Fruit fly (Drosophila melanogaster) whole organism, embryonic: Measurements from ENCODE around the gene Rab30.
A peak's percentile ranks its signal among the peaks of the same experiment; 100 is the strongest.

Experiments used
- ATbp ChIP-seq: fragments of 200-800 bp; sonication (Bioruptor generic); optimal IDR thresholded peaks from 2 replicates; lab custom pipeline; 2017; ENCODE audit warnings: missing biosample characterization, mild to moderate bottlenecking, missing genetic modification characterization, missing genetic modification reagents
- Adf1 ChIP-seq: fragments of 200-800 bp; sonication (Bioruptor generic); IDR thresholded peaks from 2 replicates; pipeline ENCODE4 v1.3.6; 2022; ENCODE audit warnings: missing biosample characterization, missing genetic modification characterization
- Blimp-1 ChIP-seq: fragments of 200-800 bp; sonication (Bioruptor generic); optimal IDR thresholded peaks from 3 replicates; lab custom pipeline; 2018; ENCODE audit warnings: missing biosample characterization, missing genetic modification characterization, mild to moderate bottlenecking, moderate library complexity, missing genetic modification reagents
- CG10431 ChIP-seq: fragments of 200-800 bp; sonication (Bioruptor generic); optimal IDR thresholded peaks from 3 replicates; lab custom pipeline; 2018; ENCODE audit warnings: missing biosample characterization, mild to moderate bottlenecking, missing genetic modification characterization
- CG11247 ChIP-seq: fragments of 200-800 bp; sonication (Bioruptor generic); IDR thresholded peaks from 2 replicates; pipeline ENCODE4 v1.3.6; 2022; ENCODE audit warnings: missing biosample characterization, missing genetic modification characterization
- CG11560 ChIP-seq: fragments of 200-800 bp; sonication (Bioruptor generic); IDR thresholded peaks from 3 replicates; pipeline ENCODE4 v1.3.6; 2022; ENCODE audit warnings: missing biosample characterization, missing genetic modification characterization
- CG12744 ChIP-seq: fragments of 200-800 bp; sonication (Bioruptor generic); optimal IDR thresholded peaks from 2 replicates; lab custom pipeline; 2016; ENCODE audit warnings: missing biosample characterization, missing genetic modification characterization
- CG14667 ChIP-seq: fragments of 200-800 bp; sonication (Bioruptor generic); IDR thresholded peaks from 2 replicates; pipeline ENCODE4 v1.3.6; 2022; ENCODE audit warnings: missing biosample characterization, missing genetic modification characterization
- CG1603 ChIP-seq: fragments of 200-800 bp; sonication (Bioruptor generic); optimal IDR thresholded peaks from 2 replicates; lab custom pipeline; 2019; ENCODE audit warnings: missing biosample characterization, mild to moderate bottlenecking, missing genetic modification characterization, moderate library complexity
- CG18476 ChIP-seq: fragments of 200-800 bp; sonication (Bioruptor generic); optimal IDR thresholded peaks from 2 replicates; lab custom pipeline; 2016; ENCODE audit warnings: missing biosample characterization, mild to moderate bottlenecking, missing genetic modification characterization
- CG18764 ChIP-seq: fragments of 200-800 bp; sonication (Bioruptor generic); optimal IDR thresholded peaks from 3 replicates; lab custom pipeline; 2016; ENCODE audit warnings: missing biosample characterization, missing genetic modification characterization
- CG2875 ChIP-seq: fragments of 200-800 bp; sonication (Bioruptor generic); optimal IDR thresholded peaks from 2 replicates; lab custom pipeline; 2017; ENCODE audit warnings: missing biosample characterization, mild to moderate bottlenecking, missing genetic modification characterization, missing genetic modification reagents
- CG32772 ChIP-seq: fragments of 200-800 bp; sonication (Bioruptor generic); IDR thresholded peaks from 2 replicates; pipeline ENCODE4 v1.3.6; 2022; ENCODE audit warnings: missing biosample characterization, missing genetic modification characterization
- CG3281 ChIP-seq: fragments of 200-800 bp; sonication (Bioruptor generic); optimal IDR thresholded peaks from 3 replicates; lab custom pipeline; 2017; ENCODE audit warnings: missing biosample characterization, mild to moderate bottlenecking, missing genetic modification characterization
- CG3847 ChIP-seq: fragments of 200-800 bp; sonication (Bioruptor generic); IDR thresholded peaks from 2 replicates; pipeline ENCODE4 v1.3.6; 2022; ENCODE audit warnings: missing biosample characterization, missing genetic modification characterization
- CG4360 ChIP-seq: fragments of 200-800 bp; sonication (Bioruptor generic); IDR thresholded peaks from 2 replicates; pipeline ENCODE4 v1.3.6; 2022; ENCODE audit warnings: missing biosample characterization, missing genetic modification characterization
- CG6254 ChIP-seq: fragments of 200-800 bp; sonication (Bioruptor generic); optimal IDR thresholded peaks from 3 replicates; lab custom pipeline; 2017; ENCODE audit warnings: mild to moderate bottlenecking, missing biosample characterization, missing genetic modification reagents, missing genetic modification characterization
- CG7928 ChIP-seq: fragments of 200-800 bp; sonication (Bioruptor generic); optimal IDR thresholded peaks from 2 replicates; lab custom pipeline; 2017; ENCODE audit warnings: missing biosample characterization, mild to moderate bottlenecking, missing genetic modification characterization
- CG8765 ChIP-seq: fragments of 200-800 bp; sonication (Bioruptor generic); IDR thresholded peaks from 2 replicates; pipeline ENCODE4 v1.3.6; 2022; ENCODE audit warnings: missing biosample characterization, missing genetic modification characterization
- Dad ChIP-seq: fragments of 200-800 bp; sonication (Bioruptor generic); optimal IDR thresholded peaks from 3 replicates; lab custom pipeline; 2016; ENCODE audit warnings: missing biosample characterization, missing genetic modification characterization
- Deaf1 ChIP-seq: fragments of 200-800 bp; optimal IDR thresholded peaks from 3 replicates; lab custom pipeline; 2019; ENCODE audit warnings: missing biosample characterization, mild to moderate bottlenecking, missing genetic modification characterization, moderate library complexity
- Drgx ChIP-seq: fragments of 200-800 bp; sonication (Bioruptor generic); IDR thresholded peaks from 2 replicates; pipeline ENCODE4 v1.3.6; 2022; ENCODE audit warnings: missing biosample characterization, missing genetic modification characterization
- Fer1 ChIP-seq: fragments of 200-800 bp; sonication (Bioruptor generic); optimal IDR thresholded peaks from 2 replicates; lab custom pipeline; 2017; ENCODE audit warnings: missing biosample characterization, mild to moderate bottlenecking, missing genetic modification characterization
- HLH3B ChIP-seq: fragments of 200-800 bp; sonication (Bioruptor generic); IDR thresholded peaks from 2 replicates; pipeline ENCODE4 v1.3.6; 2022; ENCODE audit warnings: missing biosample characterization, missing genetic modification characterization
- Hsf ChIP-seq: fragments of 200-800 bp; sonication (Bioruptor generic); optimal IDR thresholded peaks from 3 replicates; lab custom pipeline; 2016; ENCODE audit warnings: missing biosample characterization, missing genetic modification characterization
- Lhr ChIP-seq: fragments of 200-800 bp; sonication (Bioruptor generic); optimal IDR thresholded peaks from 3 replicates; lab custom pipeline; 2017; ENCODE audit warnings: mild to moderate bottlenecking, missing biosample characterization, missing genetic modification reagents, missing genetic modification characterization
- Mes4 ChIP-seq: fragments of 200-800 bp; sonication (Bioruptor generic); optimal IDR thresholded peaks from 2 replicates; lab custom pipeline; 2016; ENCODE audit warnings: missing biosample characterization, missing genetic modification characterization
- NfI ChIP-seq: fragments of 200-800 bp; sonication (Bioruptor generic); optimal IDR thresholded peaks from 3 replicates; lab custom pipeline; 2018; ENCODE audit warnings: missing biosample characterization, mild to moderate bottlenecking, missing genetic modification characterization, moderate library complexity
- Oli ChIP-seq: fragments of 200-800 bp; sonication (Bioruptor generic); optimal IDR thresholded peaks from 2 replicates; lab custom pipeline; 2018; ENCODE audit warnings: missing biosample characterization, mild to moderate bottlenecking, missing genetic modification characterization, moderate library complexity
- Sox100B ChIP-seq: fragments of 200-800 bp; sonication (Bioruptor generic); optimal IDR thresholded peaks from 3 replicates; lab custom pipeline; 2018; ENCODE audit warnings: missing biosample characterization, mild to moderate bottlenecking, missing genetic modification characterization
- Tbp ChIP-seq: fragments of >200 bp; optimal IDR thresholded peaks from 2 replicates; lab custom pipeline; 2018; ENCODE audit warnings: missing biosample characterization, missing genetic modification characterization
- Trl ChIP-seq, 3 experiments: fragments of >200 bp in 2 of 3; fragments of 200-800 bp in 1 of 3; sonication (Bioruptor generic) in 1 of 3; optimal IDR thresholded peaks; 2 replicates in 1 of 3; 3 replicates in 2 of 3; lab custom pipeline; 2016 to 2017; ENCODE audit warnings: missing biosample characterization in 1 of 3, missing genetic modification characterization in 1 of 3
- ac ChIP-seq: fragments of 200-800 bp; sonication (Bioruptor generic); optimal IDR thresholded peaks from 3 replicates; lab custom pipeline; 2017; ENCODE audit warnings: missing biosample characterization, mild to moderate bottlenecking, missing genetic modification characterization
- al ChIP-seq: fragments of 200-800 bp; sonication (Bioruptor generic); IDR thresholded peaks from 2 replicates; pipeline ENCODE4 v1.3.6; 2022; ENCODE audit warnings: missing biosample characterization, missing genetic modification characterization
- chinmo ChIP-seq: fragments of 200-800 bp; sonication (Bioruptor generic); IDR thresholded peaks from 4 replicates; pipeline ENCODE4 v1.3.6; 2022; ENCODE audit warnings: missing biosample characterization, missing genetic modification characterization; ENCODE audit not compliant: partially characterized antibody
- crp ChIP-seq, 2 experiments: fragments of 200-800 bp; sonication (Bioruptor generic); optimal IDR thresholded peaks; 2 replicates in 1 of 2; 3 replicates in 1 of 2; lab custom pipeline; 2017; ENCODE audit warnings: missing biosample characterization in 2 of 2, missing genetic modification characterization in 2 of 2, mild to moderate bottlenecking in 1 of 2, moderate library complexity in 1 of 2
- ewg ChIP-seq: fragments of 200-800 bp; sonication (Bioruptor generic); optimal IDR thresholded peaks from 3 replicates; lab custom pipeline; 2017; ENCODE audit warnings: mild to moderate bottlenecking, missing biosample characterization, missing genetic modification reagents, missing genetic modification characterization
- gem ChIP-seq: fragments of 200-800 bp; sonication (Bioruptor generic); optimal IDR thresholded peaks from 2 replicates; lab custom pipeline; 2019; ENCODE audit warnings: missing biosample characterization, mild to moderate bottlenecking, missing genetic modification characterization, moderate library complexity
- jumu ChIP-seq: fragments of 200-800 bp; sonication (Bioruptor generic); optimal IDR thresholded peaks from 3 replicates; lab custom pipeline; 2016; ENCODE audit warnings: missing biosample characterization, missing genetic modification characterization
- mam ChIP-seq: fragments of 200-800 bp; sonication (Bioruptor generic); optimal IDR thresholded peaks from 3 replicates; lab custom pipeline; 2016; ENCODE audit warnings: missing biosample characterization, missing genetic modification characterization
- nmo ChIP-seq: fragments of 200-800 bp; sonication (Bioruptor generic); optimal IDR thresholded peaks from 2 replicates; lab custom pipeline; 2018; ENCODE audit warnings: missing biosample characterization, mild to moderate bottlenecking, missing genetic modification characterization, moderate library complexity
- odd ChIP-seq: fragments of 200-800 bp; sonication (Bioruptor generic); optimal IDR thresholded peaks from 2 replicates; lab custom pipeline; 2017; ENCODE audit warnings: missing biosample characterization, mild to moderate bottlenecking, missing genetic modification characterization
- pho ChIP-seq: fragments of 200-800 bp; sonication (Bioruptor generic); optimal IDR thresholded peaks from 2 replicates; lab custom pipeline; 2016; ENCODE audit warnings: missing biosample characterization, missing genetic modification characterization
- pros ChIP-seq: fragments of 200-800 bp; sonication (Bioruptor generic); optimal IDR thresholded peaks from 3 replicates; lab custom pipeline; 2019; ENCODE audit warnings: missing biosample characterization, mild to moderate bottlenecking, missing genetic modification characterization, moderate library complexity
- sens-2 ChIP-seq: fragments of 200-800 bp; sonication (Bioruptor generic); IDR thresholded peaks from 2 replicates; pipeline ENCODE4 v1.3.6; 2022; ENCODE audit warnings: missing biosample characterization, missing genetic modification characterization
- sqz ChIP-seq: fragments of 200-800 bp; sonication (Bioruptor generic); optimal IDR thresholded peaks from 3 replicates; lab custom pipeline; 2018; ENCODE audit warnings: missing biosample characterization, mild to moderate bottlenecking, missing genetic modification characterization
- tin ChIP-seq: fragments of 200-800 bp; sonication (Bioruptor generic); optimal IDR thresholded peaks from 3 replicates; lab custom pipeline; 2016; ENCODE audit warnings: missing biosample characterization, missing genetic modification characterization
- trem ChIP-seq: fragments of 200-800 bp; optimal IDR thresholded peaks from 3 replicates; lab custom pipeline; 2019; ENCODE audit warnings: missing biosample characterization, mild to moderate bottlenecking, missing genetic modification characterization, moderate library complexity
- vnd ChIP-seq: fragments of 200-800 bp; sonication (Bioruptor generic); IDR thresholded peaks from 3 replicates; pipeline ENCODE4 v1.3.6; 2022; ENCODE audit warnings: missing biosample characterization, missing genetic modification characterization; ENCODE audit not compliant: partially characterized antibody
- wor ChIP-seq: fragments of 200-800 bp; sonication (Bioruptor generic); IDR thresholded peaks from 2 replicates; pipeline ENCODE4 v1.3.6; 2022; ENCODE audit warnings: missing biosample characterization, missing genetic modification characterization

The Rab30 gene

DNA sequence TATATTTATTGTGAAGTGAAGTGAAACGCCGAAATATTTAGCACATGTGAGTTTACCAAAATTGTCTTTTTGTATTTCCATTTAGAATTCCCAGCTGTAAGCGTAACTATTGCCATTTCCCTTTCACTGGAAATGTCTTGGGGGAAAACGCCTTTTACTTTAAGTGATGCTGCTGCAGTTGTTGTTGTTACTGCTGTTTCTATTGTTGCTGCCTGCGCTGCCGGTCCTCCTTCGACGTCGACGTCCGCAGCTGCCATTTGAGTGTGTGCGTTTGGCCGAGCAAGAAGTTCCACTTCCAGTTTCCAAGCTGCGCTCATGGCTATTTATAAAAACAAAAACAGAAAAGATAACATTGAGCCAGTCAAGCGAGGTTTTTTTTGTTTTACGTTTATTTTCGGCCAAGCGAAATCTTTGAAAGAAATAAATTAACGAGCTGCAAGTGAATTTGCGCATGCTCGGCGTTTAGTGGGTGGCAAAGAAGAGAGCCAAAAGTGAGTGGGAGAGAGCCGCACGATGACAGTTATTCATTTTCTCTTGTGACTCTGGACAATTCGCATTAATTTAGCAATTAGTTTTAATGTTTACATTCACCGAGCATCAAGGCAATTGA lies 17.4 kb upstream of the Rab30 start:
- TF ChIP-seq CG18764 (GFP tag; lab: Kevin White, UChicago) (no peak), Mes4 (GFP tag; lab: Kevin White, UChicago) (no peak), pho (GFP tag; lab: Kevin White, UChicago) (peak; percentile 5), Trl (optimal IDR thresholded peaks at IDR 0.05; lab: Kevin White, UChicago) (peak; percentile 25 to 45), Trl (GFP tag; optimal IDR thresholded peaks at IDR 0.05; lab: Kevin White, UChicago) (no peak), CG32772 (GFP tag; lab: Robert Waterston, UW) (no peak), CG10431 (GFP tag; lab: Kevin White, UChicago) (no peak), ac (GFP tag; lab: Kevin White, UChicago) (peak; percentile 12), CG11560 (tag; lab: Robert Waterston, UW) (no peak), NfI (no peak), nmo (GFP tag; lab: Kevin White, UChicago) (no peak), CG3847 (no peak), CG6254 (no peak), Oli (tag; lab: Kevin White, UChicago) (no peak), ATbp (GFP tag; lab: Kevin White, UChicago) (no peak), crp (GFP tag; optimal IDR thresholded peaks at IDR 0.05; lab: Kevin White, UChicago) (no peak), jumu (GFP tag; lab: Kevin White, UChicago) (no peak), pros (GFP tag; lab: Kevin White, UChicago) (peak; percentile 10), vnd (GFP tag; lab: Robert Waterston, UW) (no peak), Drgx (GFP tag; lab: Robert Waterston, UW) (peak; percentile 29; the same call in 1 of the 2 replicates), CG12744 (GFP tag; lab: Kevin White, UChicago) (no peak), sqz (GFP tag; lab: Kevin White, UChicago) (peak; percentile 45), mam (no peak), Sox100B (GFP tag; lab: Kevin White, UChicago) (no peak), CG18476 (GFP tag; lab: Kevin White, UChicago) (no peak), wor (no peak), Blimp-1 (GFP tag; lab: Kevin White, UChicago) (peak; percentile 15), CG1603 (tag; lab: Kevin White, UChicago) (no peak), CG7928 (GFP tag; lab: Kevin White, UChicago) (no peak), gem (no peak), HLH3B (GFP tag; lab: Robert Waterston, UW) (0 out of 2 replicates have a peak, but pooled peaks have one; percentile 6), tin (GFP tag; lab: Kevin White, UChicago) (no peak), ewg (GFP tag; lab: Kevin White, UChicago) (peak; percentile 61), Adf1 (GFP tag; lab: Robert Waterston, UW) (peak; percentile 69), CG4360 (GFP tag; lab: Robert Waterston, UW) (peak; percentile 87), chinmo (GFP tag; lab: Robert Waterston, UW) (no peak)
- TF ChIP-seq, all 482 proteins: peak for 11

DNA sequence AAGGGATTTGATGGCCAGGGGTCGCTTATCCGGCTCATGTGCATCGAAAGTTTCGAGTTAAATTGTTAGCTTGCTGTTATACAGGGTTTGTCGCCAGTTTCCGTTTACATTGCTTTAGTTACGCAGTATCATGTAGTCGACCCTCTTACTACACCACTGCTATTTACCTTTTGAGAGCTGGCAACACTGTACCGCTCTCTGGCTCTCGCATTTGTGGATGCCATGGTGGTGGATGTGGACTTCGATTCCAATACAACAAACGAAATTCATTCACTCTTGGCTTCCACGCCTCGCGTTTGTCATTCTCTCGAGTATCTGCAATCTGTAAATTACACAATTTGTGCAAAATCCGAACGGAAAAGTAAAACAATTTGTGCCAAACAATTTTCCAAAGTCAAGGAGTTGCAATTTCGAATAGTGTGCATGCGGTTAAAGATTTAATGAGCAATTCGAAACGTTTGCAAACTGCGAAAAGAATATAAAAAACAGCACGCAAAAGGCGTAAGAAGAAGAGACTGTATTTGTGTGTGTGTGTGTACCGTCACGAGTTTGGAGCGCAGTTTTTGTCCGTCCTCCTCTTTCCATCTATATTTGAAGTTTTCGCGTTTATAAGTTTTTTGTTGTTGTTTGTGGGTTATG lies 16.7 kb upstream of the Rab30 start:
- TF ChIP-seq Deaf1: peak; percentile 40
- TF ChIP-seq Dad (GFP tag; lab: Kevin White, UChicago): no peak
- no peak for TF ChIP-seq al (GFP tag; lab: Robert Waterston, UW)
- peak; percentile 15 for TF ChIP-seq odd
- TF ChIP-seq CG11247: no peak
- no peak for TF ChIP-seq Lhr
- peak; percentile 21 for TF ChIP-seq CG3281 (GFP tag; lab: Kevin White, UChicago)
- TF ChIP-seq CG8765 (GFP tag; lab: Robert Waterston, UW): peak; percentile 18; the same call in 1 of the 2 replicates
- TF ChIP-seq CG2875 (GFP tag; lab: Kevin White, UChicago): no peak
- peak; percentile 63 for TF ChIP-seq Fer1 (GFP tag; lab: Kevin White, UChicago)
- no peak for TF ChIP-seq Tbp
- no peak for TF ChIP-seq Hsf (GFP tag; lab: Kevin White, UChicago)
- no peak for TF ChIP-seq CG14667 (GFP tag; lab: Robert Waterston, UW)
- no peak for TF ChIP-seq sens-2 (GFP tag; lab: Robert Waterston, UW)
- TF ChIP-seq trem (tag; lab: Kevin White, UChicago): peak; percentile 6
